Worm (Caenorhabditis elegans): ENCODE data around the gene BE0003N10.6.
"Not testable (repeated sequence)": the region's sequence is repeated elsewhere in the genome, so short reads cannot be mapped to it uniquely, and the experiment has no call there.

The BE0003N10.6 gene

DNA sequence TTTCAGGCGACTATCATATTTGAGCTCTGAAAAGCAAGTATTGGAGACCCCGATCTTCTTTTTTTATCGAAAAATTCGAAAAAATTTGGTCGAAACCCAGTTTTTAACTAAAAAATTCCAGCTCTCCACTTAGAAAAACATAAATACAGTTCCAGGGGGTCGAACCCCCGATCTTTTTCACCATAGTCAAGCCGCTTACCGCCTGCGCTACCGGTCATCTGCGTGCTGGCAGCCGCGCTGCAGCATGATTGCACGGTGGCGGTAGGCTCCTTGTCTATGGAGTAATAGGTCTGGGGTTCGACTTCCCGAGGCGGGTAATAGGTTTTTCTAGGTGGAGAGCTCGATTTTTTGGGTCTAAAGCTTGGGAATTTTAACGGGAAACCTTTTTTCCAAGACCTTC is 50.1 kb downstream of the BE0003N10.6 start, which contains the start of gene clc-24 (continued):
- TF ChIP-seq B0261.1 (tag; optimal IDR thresholded peaks at IDR 0.05) (peak; percentile 5), efl-1 (GFP tag; optimal IDR thresholded peaks at IDR 0.05) (no peak), ets-4 (GFP tag; optimal IDR thresholded peaks at IDR 0.05) (no peak)

DNA sequence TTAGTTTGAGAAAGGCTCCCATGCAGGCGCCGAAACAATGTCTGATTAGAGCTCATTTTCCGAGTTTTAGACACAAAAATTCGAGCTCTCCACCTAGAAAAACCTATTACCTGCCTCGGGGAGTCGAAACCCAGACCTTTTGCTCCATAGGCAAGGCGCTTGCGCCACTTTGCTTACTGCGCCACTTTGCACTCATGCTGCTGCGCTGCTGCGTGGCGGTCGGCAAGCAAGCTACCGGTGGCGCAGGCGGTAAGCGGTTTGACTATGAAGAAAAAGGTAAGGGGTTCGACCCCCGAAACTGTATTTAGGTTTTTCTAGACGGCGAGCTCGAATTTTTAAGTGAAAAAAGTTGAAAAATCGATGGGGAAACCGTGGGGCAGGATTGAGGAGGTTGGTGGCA is 50.8 kb downstream of the BE0003N10.6 start:
- TF ChIP-seq lin-26 (GFP tag; IDR thresholded peaks at IDR 0.05) (0 out of 2 replicates have a peak, but pooled peaks have one; percentile 52), Y79H2A.3 (GFP tag; conservative IDR thresholded peaks at IDR 0.05) (0 out of 2 replicates have a peak, but pooled peaks have one; percentile 22), rpc-1 (tag; optimal IDR thresholded peaks at IDR 0.05) (peak; percentile 22), egrh-3 (GFP tag; IDR thresholded peaks at IDR 0.05) (peak; percentile 38; the same call in 1 of the 2 replicates), zfh-2 (GFP tag; conservative IDR thresholded peaks at IDR 0.05) (0 out of 2 replicates have a peak, but pooled peaks have one; percentile 16), tbp1 (GFP tag; optimal IDR thresholded peaks at IDR 0.05) (peak; percentile 26)
- not testable (repeated sequence) for TF ChIP-seq rpc-1 (optimal IDR thresholded peaks at IDR 0.05)

DNA sequence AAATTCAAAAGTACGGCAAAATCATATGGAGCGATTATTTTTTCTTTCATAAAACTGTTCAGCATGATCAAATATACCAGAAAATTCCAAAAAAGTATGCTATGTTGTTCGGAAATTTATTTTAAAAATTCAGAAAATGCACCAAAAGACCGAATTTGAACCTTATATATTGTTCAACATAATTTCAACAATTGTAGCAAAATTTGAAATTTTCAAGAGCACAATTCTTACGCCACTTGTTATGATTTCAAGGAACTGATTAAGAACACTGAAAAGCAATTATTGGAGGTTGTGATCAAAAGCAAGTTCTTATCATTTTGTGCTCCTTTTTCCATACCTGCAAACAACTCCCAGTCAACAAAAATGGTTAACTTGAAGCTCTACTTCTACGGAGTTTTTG is 51.8 kb downstream of the BE0003N10.6 start, which contains the start of gene clc-27:
clc-27 (plus strand) TSS at position 301 of the 400 bp plus-strand sequence.
- TF ChIP-seq mxl-1 (tag; optimal IDR thresholded peaks at IDR 0.05) = no peak
- no peak for TF ChIP-seq T26A5.8 (tag; optimal IDR thresholded peaks at IDR 0.05)
- TF ChIP-seq pbrm-1 (GFP tag; IDR thresholded peaks at IDR 0.05) = no peak
- no peak for TF ChIP-seq F23B12.7 (tag; optimal IDR thresholded peaks at IDR 0.05; ENCODE audit: insufficient read depth)
- no peak for TF ChIP-seq rec-8 (tag; optimal IDR thresholded peaks at IDR 0.05)
- no peak for TF ChIP-seq gei-17 (GFP tag; optimal IDR thresholded peaks at IDR 0.05)
- TF ChIP-seq chd-7 (tag; optimal IDR thresholded peaks at IDR 0.05) = no peak
- no peak for TF ChIP-seq xnd-1 (tag; optimal IDR thresholded peaks at IDR 0.05)
- TF ChIP-seq D2030.7 (GFP tag; IDR thresholded peaks at IDR 0.05) = no peak
- TF ChIP-seq B0336.3 (GFP tag; IDR thresholded peaks at IDR 0.05) = no peak

DNA sequence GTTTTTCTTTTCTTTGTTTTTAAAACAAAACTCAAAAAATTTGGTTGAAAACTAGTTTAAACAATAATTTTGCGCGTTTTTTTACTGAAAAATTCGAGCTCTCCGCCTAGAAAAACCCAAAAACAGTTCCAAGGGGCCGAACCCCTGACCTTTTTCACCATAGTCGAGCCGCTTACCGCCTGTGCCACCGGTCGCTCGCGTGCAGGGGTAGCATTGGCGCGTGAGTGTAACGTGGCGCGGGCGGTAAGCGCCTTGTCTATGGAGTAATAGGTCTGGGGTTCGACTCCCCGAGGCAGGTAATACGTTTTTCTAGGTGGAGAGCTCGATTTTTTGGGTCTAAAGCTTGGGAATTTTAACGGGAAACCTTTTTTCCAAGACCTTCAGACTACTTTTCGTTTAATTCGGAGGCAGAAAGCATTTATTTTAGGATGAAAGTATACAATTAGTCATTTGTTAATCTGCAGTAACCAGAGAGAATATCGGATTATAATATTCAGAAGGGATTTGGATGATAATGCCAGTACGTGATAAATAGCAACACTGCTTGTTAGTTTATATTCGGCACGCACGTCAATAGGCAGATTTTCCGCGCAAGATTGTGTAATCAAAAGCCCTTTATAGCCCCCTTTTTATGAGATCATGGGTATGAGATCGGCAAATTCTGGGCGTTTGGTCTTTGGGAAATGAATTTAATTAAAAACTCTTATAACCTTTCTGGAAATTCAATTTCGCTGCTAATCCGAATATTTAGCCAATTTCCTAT is 52.5 kb downstream of the BE0003N10.6 start:
- TF ChIP-seq lir-1 (GFP tag; conservative IDR thresholded peaks at IDR 0.05) = no peak
- no peak for TF ChIP-seq snpc-1.1 (tag; optimal IDR thresholded peaks at IDR 0.05; ENCODE audit: insufficient read depth)
- TF ChIP-seq ceh-27 (GFP tag; optimal IDR thresholded peaks at IDR 0.05) = no peak
- no peak for TF ChIP-seq hlh-12 (tag; optimal IDR thresholded peaks at IDR 0.05)
- no peak for TF ChIP-seq madf-8 (GFP tag; conservative IDR thresholded peaks at IDR 0.05)
- peak; percentile 39; the same call in 1 of the 2 replicates for TF ChIP-seq D2030.7 (GFP tag; IDR thresholded peaks at IDR 0.05)
- no peak for TF ChIP-seq F55B11.4 (tag; optimal IDR thresholded peaks at IDR 0.05; ENCODE audit: borderline replicate concordance, insufficient read depth)
- peak; percentile 5 for TF ChIP-seq lsl-1 (GFP tag; optimal IDR thresholded peaks at IDR 0.05)
- TF ChIP-seq attf-5 (GFP tag; optimal IDR thresholded peaks at IDR 0.05) = no peak
- TF ChIP-seq zfh-2 (GFP tag; conservative IDR thresholded peaks at IDR 0.05) = 0 out of 2 replicates have a peak, but pooled peaks have one; percentile 46
- no peak for TF ChIP-seq die-1 (tag; optimal IDR thresholded peaks at IDR 0.05)
- no peak for TF ChIP-seq lsy-27 (tag; optimal IDR thresholded peaks at IDR 0.05; ENCODE audit: borderline replicate concordance, insufficient read depth)
- TF ChIP-seq tbp1 (GFP tag; optimal IDR thresholded peaks at IDR 0.05) = peak; percentile 72
- no peak for TF ChIP-seq unc-62 (GFP tag; optimal IDR thresholded peaks at IDR 0.05)
- TF ChIP-seq rpc-1 (optimal IDR thresholded peaks at IDR 0.05) = no peak
- TF ChIP-seq rpc-1 (tag; optimal IDR thresholded peaks at IDR 0.05) = peak; percentile 40

Data from whole organism, young adult.